Fruit fly (Drosophila melanogaster) whole organism, embryonic: ENCODE measurements around the gene flfl.

Source experiments
- Atf3 ChIP-seq: fragments of 200-800 bp; sonication (Bioruptor generic); optimal IDR thresholded peaks from 3 replicates; lab custom pipeline; 2016; ENCODE audit warnings: missing biosample characterization, missing genetic modification characterization
- BEAF-32 ChIP-seq: fragments of 200-800 bp; sonication (Bioruptor generic); optimal IDR thresholded peaks from 3 replicates; lab custom pipeline; 2017; ENCODE audit warnings: missing biosample characterization, missing genetic modification characterization, mild to moderate bottlenecking, moderate library complexity, missing genetic modification reagents
- CG10267 ChIP-seq: fragments of 200-800 bp; sonication (Bioruptor generic); optimal IDR thresholded peaks from 2 replicates; lab custom pipeline; 2018; ENCODE audit warnings: missing biosample characterization, mild to moderate bottlenecking, missing genetic modification characterization, moderate library complexity
- CG14441 ChIP-seq: fragments of 200-800 bp; sonication (Bioruptor generic); IDR thresholded peaks from 2 replicates; pipeline ENCODE4 v1.3.6; 2022; ENCODE audit warnings: missing biosample characterization, missing genetic modification characterization
- CG14667 ChIP-seq: fragments of 200-800 bp; sonication (Bioruptor generic); IDR thresholded peaks from 2 replicates; pipeline ENCODE4 v1.3.6; 2022; ENCODE audit warnings: missing biosample characterization, missing genetic modification characterization
- CG17385 ChIP-seq: fragments of 200-800 bp; sonication (Bioruptor generic); optimal IDR thresholded peaks from 3 replicates; lab custom pipeline; 2018; ENCODE audit warnings: missing biosample characterization, mild to moderate bottlenecking, missing genetic modification characterization
- CG17568 ChIP-seq: fragments of 200-800 bp; sonication (Bioruptor generic); optimal IDR thresholded peaks from 2 replicates; lab custom pipeline; 2018; ENCODE audit warnings: missing biosample characterization, mild to moderate bottlenecking, missing genetic modification characterization, moderate library complexity
- CG18764 ChIP-seq: fragments of 200-800 bp; sonication (Bioruptor generic); optimal IDR thresholded peaks from 3 replicates; lab custom pipeline; 2016; ENCODE audit warnings: missing biosample characterization, missing genetic modification characterization
- CG33213 ChIP-seq: fragments of 200-800 bp; sonication (Bioruptor generic); optimal IDR thresholded peaks from 3 replicates; lab custom pipeline; 2016; ENCODE audit warnings: missing biosample characterization, missing genetic modification characterization
- CG34224 ChIP-seq: fragments of 200-800 bp; sonication (Bioruptor generic); IDR thresholded peaks from 3 replicates; pipeline ENCODE4 v1.3.6; 2022; ENCODE audit warnings: missing biosample characterization, missing genetic modification characterization; ENCODE audit not compliant: partially characterized antibody
- CG4360 ChIP-seq: fragments of 200-800 bp; sonication (Bioruptor generic); IDR thresholded peaks from 2 replicates; pipeline ENCODE4 v1.3.6; 2022; ENCODE audit warnings: missing biosample characterization, missing genetic modification characterization
- CG5953 ChIP-seq: fragments of 200-800 bp; sonication (Bioruptor generic); IDR thresholded peaks from 2 replicates; pipeline ENCODE4 v1.3.6; 2022; ENCODE audit warnings: missing biosample characterization, missing genetic modification characterization
- CG6689 ChIP-seq: fragments of 200-800 bp; sonication (Bioruptor generic); IDR thresholded peaks from 2 replicates; pipeline ENCODE4 v1.3.6; 2022; ENCODE audit warnings: missing biosample characterization, missing genetic modification characterization
- CG7839 ChIP-seq: fragments of 200-800 bp; sonication (Bioruptor generic); optimal IDR thresholded peaks from 3 replicates; lab custom pipeline; 2018; ENCODE audit warnings: missing biosample characterization, mild to moderate bottlenecking, missing genetic modification characterization, moderate library complexity
- CG8359 ChIP-seq: fragments of 200-800 bp; sonication (Bioruptor generic); optimal IDR thresholded peaks from 2 replicates; lab custom pipeline; 2017; ENCODE audit warnings: missing biosample characterization, mild to moderate bottlenecking, missing genetic modification characterization, borderline replicate concordance
- CG8924 ChIP-seq: fragments of 200-800 bp; optimal IDR thresholded peaks from 3 replicates; lab custom pipeline; 2019; ENCODE audit warnings: missing biosample characterization, mild to moderate bottlenecking, missing genetic modification characterization, moderate library complexity
- CG9817 ChIP-seq: fragments of 200-800 bp; sonication (Bioruptor generic); optimal IDR thresholded peaks from 2 replicates; lab custom pipeline; 2018; ENCODE audit warnings: missing biosample characterization, mild to moderate bottlenecking, missing genetic modification characterization, moderate library complexity
- Dp ChIP-seq: fragments of 200-800 bp; sonication (Bioruptor generic); optimal IDR thresholded peaks from 2 replicates; lab custom pipeline; 2018; ENCODE audit warnings: missing biosample characterization, mild to moderate bottlenecking, missing genetic modification characterization, moderate library complexity
- Eip74EF ChIP-seq, 2 experiments: fragments of 200-800 bp in 1 of 2; fragments of >200 bp in 1 of 2; sonication (Bioruptor generic) in 1 of 2; optimal IDR thresholded peaks; 2 replicates each; lab custom pipeline; 2017 to 2019; ENCODE audit warnings: missing biosample characterization in 2 of 2, missing genetic modification characterization in 2 of 2, mild to moderate bottlenecking in 1 of 2, moderate library complexity in 1 of 2
- Elba2 ChIP-seq: fragments of 200-800 bp; sonication (Bioruptor generic); optimal IDR thresholded peaks from 3 replicates; lab custom pipeline; 2016; ENCODE audit warnings: missing biosample characterization, missing genetic modification characterization
- Hsf ChIP-seq: fragments of 200-800 bp; sonication (Bioruptor generic); optimal IDR thresholded peaks from 3 replicates; lab custom pipeline; 2016; ENCODE audit warnings: missing biosample characterization, missing genetic modification characterization
- Jarid2 ChIP-seq: fragments of 200-800 bp; sonication (Bioruptor generic); optimal IDR thresholded peaks from 3 replicates; lab custom pipeline; 2017; ENCODE audit warnings: mild to moderate bottlenecking, missing biosample characterization, missing genetic modification reagents, missing genetic modification characterization
- Mes4 ChIP-seq: fragments of 200-800 bp; sonication (Bioruptor generic); optimal IDR thresholded peaks from 2 replicates; lab custom pipeline; 2016; ENCODE audit warnings: missing biosample characterization, missing genetic modification characterization
- Mrtf ChIP-seq: fragments of 200-800 bp; sonication (Bioruptor generic); IDR thresholded peaks from 3 replicates; pipeline ENCODE4 v1.3.6; 2022; ENCODE audit warnings: missing biosample characterization, missing genetic modification characterization
- Sry-δ ChIP-seq: fragments of 200-800 bp; sonication (Bioruptor generic); optimal IDR thresholded peaks from 2 replicates; lab custom pipeline; 2016; ENCODE audit warnings: missing biosample characterization, missing genetic modification characterization
- YL-1 ChIP-seq: fragments of 200-800 bp; sonication (Bioruptor generic); optimal IDR thresholded peaks from 3 replicates; lab custom pipeline; 2017; ENCODE audit warnings: missing biosample characterization, mild to moderate bottlenecking, missing genetic modification characterization
- amos ChIP-seq: fragments of 200-800 bp; sonication (Bioruptor generic); IDR thresholded peaks from 2 replicates; pipeline ENCODE4 v1.3.6; 2022; ENCODE audit warnings: missing biosample characterization, missing genetic modification characterization; ENCODE audit not compliant: partially characterized antibody
- bigmax ChIP-seq: fragments of 200-800 bp; sonication (Bioruptor generic); optimal IDR thresholded peaks from 2 replicates; lab custom pipeline; 2018; ENCODE audit warnings: missing biosample characterization, mild to moderate bottlenecking, missing genetic modification characterization
- cg ChIP-seq: fragments of 200-800 bp; sonication (Bioruptor generic); optimal IDR thresholded peaks from 3 replicates; lab custom pipeline; 2019; ENCODE audit warnings: missing biosample characterization, mild to moderate bottlenecking, missing genetic modification characterization, moderate library complexity
- chif ChIP-seq, 2 experiments: fragments of 200-800 bp; sonication (Bioruptor generic); optimal IDR thresholded peaks; 3 replicates each; lab custom pipeline; 2016; ENCODE audit warnings: missing biosample characterization in 2 of 2, missing genetic modification characterization in 2 of 2
- eyg ChIP-seq: fragments of 200-800 bp; sonication (Bioruptor generic); optimal IDR thresholded peaks from 3 replicates; lab custom pipeline; 2016; ENCODE audit warnings: missing biosample characterization, missing genetic modification characterization
- fd3F ChIP-seq: fragments of 200-800 bp; sonication (Bioruptor generic); optimal IDR thresholded peaks from 2 replicates; lab custom pipeline; 2018; ENCODE audit warnings: missing biosample characterization, mild to moderate bottlenecking, missing genetic modification characterization, moderate library complexity
- gcm ChIP-seq: fragments of 200-800 bp; sonication (Bioruptor generic); optimal IDR thresholded peaks from 2 replicates; lab custom pipeline; 2019; ENCODE audit warnings: missing biosample characterization, mild to moderate bottlenecking, missing genetic modification characterization, moderate library complexity
- her ChIP-seq: fragments of 200-800 bp; sonication (Bioruptor generic); optimal IDR thresholded peaks from 2 replicates; lab custom pipeline; 2016; ENCODE audit warnings: missing biosample characterization, missing genetic modification characterization
- hkb ChIP-seq, 2 experiments: fragments of 200-800 bp in 1 of 2; fragments of >200 bp in 1 of 2; sonication (Bioruptor generic) in 1 of 2; IDR thresholded peaks in 1 of 2; optimal IDR thresholded peaks in 1 of 2; 2 replicates each; pipeline versions ENCODE4 v1.3.6 to Lab custom; 2017 to 2022; ENCODE audit warnings: missing biosample characterization in 1 of 2, missing genetic modification characterization in 1 of 2
- ind ChIP-seq: fragments of 200-800 bp; sonication (Bioruptor generic); optimal IDR thresholded peaks from 3 replicates; lab custom pipeline; 2016; ENCODE audit warnings: missing biosample characterization, missing genetic modification characterization
- ken ChIP-seq: fragments of 200-800 bp; sonication (Bioruptor generic); IDR thresholded peaks from 3 replicates; pipeline ENCODE4 v1.3.6; 2022; ENCODE audit warnings: missing biosample characterization, missing genetic modification characterization
- phol ChIP-seq: fragments of 200-800 bp; sonication (Bioruptor generic); optimal IDR thresholded peaks from 3 replicates; lab custom pipeline; 2018; ENCODE audit warnings: missing biosample characterization, mild to moderate bottlenecking, missing genetic modification characterization, moderate library complexity
- pros ChIP-seq: fragments of 200-800 bp; sonication (Bioruptor generic); optimal IDR thresholded peaks from 3 replicates; lab custom pipeline; 2019; ENCODE audit warnings: missing biosample characterization, mild to moderate bottlenecking, missing genetic modification characterization, moderate library complexity
- sc ChIP-seq, 3 experiments: fragments of >200 bp in 2 of 3; fragments of 200-800 bp in 1 of 3; sonication (Bioruptor generic) in 1 of 3; optimal IDR thresholded peaks; 2 replicates in 2 of 3; 3 replicates in 1 of 3; lab custom pipeline; 2017; ENCODE audit warnings: mild to moderate bottlenecking in 1 of 3, missing biosample characterization in 1 of 3, missing genetic modification characterization in 1 of 3, missing genetic modification reagents in 1 of 3
- sima ChIP-seq: fragments of 200-800 bp; sonication (Bioruptor generic); optimal IDR thresholded peaks from 2 replicates; lab custom pipeline; 2016; ENCODE audit warnings: missing biosample characterization, missing genetic modification characterization
- stwl ChIP-seq: fragments of 200-800 bp; sonication (Bioruptor generic); optimal IDR thresholded peaks from 3 replicates; lab custom pipeline; 2018; ENCODE audit warnings: missing biosample characterization, mild to moderate bottlenecking, missing genetic modification characterization, moderate library complexity
- tap ChIP-seq: fragments of 200-800 bp; optimal IDR thresholded peaks from 3 replicates; lab custom pipeline; 2019; ENCODE audit warnings: missing biosample characterization, mild to moderate bottlenecking, missing genetic modification characterization, moderate library complexity
- tgo ChIP-seq: fragments of 200-800 bp; sonication (Bioruptor generic); IDR thresholded peaks from 3 replicates; pipeline ENCODE4 v1.3.6; 2022; ENCODE audit warnings: missing biosample characterization, missing genetic modification characterization
- ttk ChIP-seq: fragments of 200-800 bp; sonication (Bioruptor generic); IDR thresholded peaks from 2 replicates; pipeline ENCODE4 v2.1.2; 2022; ENCODE audit warnings: missing biosample characterization, missing genetic modification characterization
- vnd ChIP-seq: fragments of 200-800 bp; sonication (Bioruptor generic); IDR thresholded peaks from 3 replicates; pipeline ENCODE4 v1.3.6; 2022; ENCODE audit warnings: missing biosample characterization, missing genetic modification characterization; ENCODE audit not compliant: partially characterized antibody
- yki ChIP-seq: fragments of >200 bp; optimal IDR thresholded peaks from 3 replicates; lab custom pipeline; 2018

The flfl gene

DNA sequence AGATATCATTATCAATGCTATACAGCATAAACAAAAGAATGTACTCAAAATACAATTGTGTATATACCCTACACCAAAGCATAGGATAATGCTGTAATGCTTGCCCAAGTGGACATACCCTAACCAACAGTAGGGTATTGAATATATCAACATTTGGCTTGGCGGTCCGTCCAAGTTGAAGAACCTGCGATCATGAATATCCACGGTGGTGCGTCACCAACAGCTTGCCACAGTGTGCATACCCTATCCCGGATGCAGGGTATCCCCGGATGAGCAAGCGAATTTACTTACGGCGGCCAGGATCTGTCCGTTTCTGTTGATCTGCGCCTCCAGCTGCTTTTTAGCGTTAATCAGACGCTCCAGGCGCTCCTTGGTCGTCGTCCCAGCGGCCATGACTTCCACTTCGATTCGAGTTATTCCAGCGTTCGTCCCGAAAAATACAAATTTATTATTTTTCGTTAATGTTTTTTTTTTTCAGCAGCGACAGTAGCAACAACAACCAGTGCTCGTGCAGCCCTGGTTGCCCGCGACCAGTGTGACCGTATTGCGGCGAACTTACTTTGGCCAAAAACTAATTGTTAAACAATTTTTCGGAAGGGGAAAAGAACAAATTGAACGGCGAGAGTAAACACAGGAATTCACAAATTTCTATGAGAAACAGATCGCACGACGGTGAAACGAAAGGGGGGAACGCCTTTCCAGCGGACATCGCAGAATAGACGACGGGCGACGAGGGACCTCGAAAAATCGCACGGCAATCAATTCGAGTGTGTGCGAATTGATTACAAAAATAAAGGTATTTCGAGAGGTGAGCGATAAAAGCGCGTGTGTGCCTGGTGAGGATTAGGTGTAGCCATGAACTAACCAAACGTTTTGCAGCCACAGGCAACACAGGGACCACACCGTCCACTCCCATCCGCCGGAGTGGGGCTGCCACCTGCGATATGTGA, 7.3 kb upstream of the flfl start, which contains the start of the genes Lkb1 and CG9588 (continued):
- TF ChIP-seq Elba2 (GFP tag; lab: Kevin White, UChicago) (no peak), CG33213 (GFP tag; lab: Kevin White, UChicago) (peak; percentile 6), CG34224 (GFP tag; lab: Robert Waterston, UW) (no peak), Dp (GFP tag; lab: Kevin White, UChicago) (peak; percentile 17), pros (GFP tag; lab: Kevin White, UChicago) (no peak), gcm (no peak), Mrtf (GFP tag; lab: Robert Waterston, UW) (peak; percentile 69), CG9817 (tag; lab: Kevin White, UChicago) (peak; percentile 44), CG8924 (tag; lab: Kevin White, UChicago) (peak; percentile 61), tgo (peak; percentile 76), CG5953 (GFP tag; lab: Robert Waterston, UW) (peak; percentile 77), CG14667 (GFP tag; lab: Robert Waterston, UW) (peak; percentile 81), ttk (peak; percentile 83), Hsf (peak; percentile 56), her (GFP tag; lab: Kevin White, UChicago) (no peak), Mes4 (GFP tag; lab: Kevin White, UChicago) (no peak), eyg (GFP tag; lab: Kevin White, UChicago) (no peak), CG4360 (GFP tag; lab: Robert Waterston, UW) (peak; percentile 95), amos (GFP tag; lab: Robert Waterston, UW) (peak; percentile 23; the same call in 1 of the 2 replicates), CG6689 (GFP tag; lab: Robert Waterston, UW) (peak; percentile 81), CG17568 (GFP tag; lab: Kevin White, UChicago) (no peak), CG17385 (no peak), tap (tag; lab: Kevin White, UChicago) (no peak), CG14441 (GFP tag; lab: Robert Waterston, UW) (peak; percentile 83), CG8359 (GFP tag; lab: Kevin White, UChicago) (no peak), stwl (tag; lab: Kevin White, UChicago) (peak; percentile 39), ken (GFP tag; lab: Robert Waterston, UW) (peak; percentile 81), chif (GFP tag; optimal IDR thresholded peaks at IDR 0.05; lab: Kevin White, UChicago) (peak; percentile 46 to 52), CG10267 (tag; lab: Kevin White, UChicago) (peak; percentile 28), phol (tag; lab: Kevin White, UChicago) (peak; percentile 16), Jarid2 (GFP tag; lab: Kevin White, UChicago) (no peak), cg (GFP tag; lab: Kevin White, UChicago) (no peak), vnd (no peak), Eip74EF (GFP tag; optimal IDR thresholded peaks at IDR 0.05; lab: Kevin White, UChicago) (no peak), sima (GFP tag; lab: Kevin White, UChicago) (no peak), CG7839 (tag; lab: Kevin White, UChicago) (peak; percentile 39), bigmax (GFP tag; lab: Kevin White, UChicago) (no peak), CG18764 (no peak), yki (lab: Kevin White, UChicago) (no peak), sc (optimal IDR thresholded peaks at IDR 0.05; lab: Kevin White, UChicago) (no peak), sc (GFP tag; optimal IDR thresholded peaks at IDR 0.05; lab: Kevin White, UChicago) (no peak), BEAF-32 (GFP tag; lab: Kevin White, UChicago) (peak; percentile 18), ind (peak; percentile 70), hkb (optimal IDR thresholded peaks at IDR 0.05; lab: Kevin White, UChicago) (no peak), hkb (GFP tag; IDR thresholded peaks at IDR 0.05; lab: Robert Waterston, UW) (peak; percentile 78), Sry-δ (GFP tag; lab: Kevin White, UChicago) (peak; percentile 32), Atf3 (GFP tag; lab: Kevin White, UChicago) (peak; percentile 39), YL-1 (peak; percentile 88), fd3F (GFP tag; lab: Kevin White, UChicago) (peak; percentile 36)
